Worm (Caenorhabditis elegans) whole organism, L2 larva: ENCODE measurements around the gene F20D6.10.

Source experiments
- C34F6.9 ChIP-seq: fragments of 150-350 bp; optimal IDR thresholded peaks from 2 replicates; lab custom pipeline; 2014; ENCODE audit warnings: missing biosample characterization, missing genetic modification characterization
- F13H6.1 ChIP-seq: sonication (generic microtip); optimal IDR thresholded peaks from 2 replicates; lab custom pipeline; 2016; ENCODE audit warnings: missing genetic modification characterization, missing compliant biosample characterization
- R02D3.7 ChIP-seq: fragments of 150-350 bp; optimal IDR thresholded peaks from 2 replicates; lab custom pipeline; 2014; ENCODE audit warnings: missing biosample characterization, missing genetic modification characterization
- Y55F3AM.14 ChIP-seq: fragments of 200-800 bp; sonication (Bioruptor generic); optimal IDR thresholded peaks from 2 replicates; lab custom pipeline; 2018; ENCODE audit warnings: mild to moderate bottlenecking, missing genetic modification characterization, missing compliant biosample characterization
- ZK546.5 ChIP-seq: sonication (generic microtip); optimal IDR thresholded peaks from 2 replicates; lab custom pipeline; 2017; ENCODE audit warnings: missing biosample characterization, missing genetic modification characterization
- alr-1 ChIP-seq: fragments of 150-350 bp; optimal IDR thresholded peaks from 2 replicates; lab custom pipeline; 2014; ENCODE audit warnings: missing biosample characterization, missing genetic modification characterization
- ama-1 ChIP-seq: fragments of 150-350 bp; optimal IDR thresholded peaks from 2 replicates; lab custom pipeline; 2018; ENCODE audit warnings: inconsistent platforms
- blmp-1 ChIP-seq: sonication (generic microtip); optimal IDR thresholded peaks from 2 replicates; lab custom pipeline; 2017; ENCODE audit warnings: missing genetic modification characterization, mild to moderate bottlenecking, missing compliant biosample characterization, antibody characterized with exemption, moderate library complexity; ENCODE audit not compliant: insufficient read depth
- ceh-16 ChIP-seq: fragments of 150-350 bp; optimal IDR thresholded peaks from 2 replicates; lab custom pipeline; 2014; ENCODE audit warnings: missing biosample characterization, missing genetic modification characterization
- ceh-82 ChIP-seq: fragments of 150-350 bp; optimal IDR thresholded peaks from 2 replicates; lab custom pipeline; 2014; ENCODE audit warnings: missing biosample characterization, missing genetic modification characterization
- crh-2 ChIP-seq: sonication (generic microtip); optimal IDR thresholded peaks from 2 replicates; lab custom pipeline; 2017; ENCODE audit warnings: missing biosample characterization, missing genetic modification characterization
- dmd-4 ChIP-seq: sonication (generic microtip); optimal IDR thresholded peaks from 2 replicates; lab custom pipeline; 2017; ENCODE audit warnings: missing biosample characterization, missing genetic modification characterization
- egl-27 ChIP-seq: sonication (generic microtip); optimal IDR thresholded peaks from 3 replicates; lab custom pipeline; 2017; ENCODE audit warnings: missing biosample characterization, missing genetic modification reagents, missing genetic modification characterization
- elt-1 ChIP-seq: fragments of 150-350 bp; optimal IDR thresholded peaks from 2 replicates; lab custom pipeline; 2014; ENCODE audit warnings: missing biosample characterization, missing genetic modification characterization
- elt-3 ChIP-seq: sonication (generic microtip); optimal IDR thresholded peaks from 2 replicates; lab custom pipeline; 2017; ENCODE audit warnings: missing biosample characterization, missing genetic modification characterization
- fos-1 ChIP-seq: fragments of 150-350 bp; optimal IDR thresholded peaks from 2 replicates; lab custom pipeline; 2014; ENCODE audit warnings: missing biosample characterization, missing genetic modification characterization
- gmeb-1 ChIP-seq: fragments of 150-350 bp; optimal IDR thresholded peaks from 2 replicates; lab custom pipeline; 2014; ENCODE audit warnings: missing biosample characterization, missing genetic modification characterization
- lin-39 ChIP-seq: fragments of 150-350 bp; optimal IDR thresholded peaks from 2 replicates; lab custom pipeline; 2014; ENCODE audit warnings: missing biosample characterization, missing genetic modification reagents, missing genetic modification characterization
- lsy-2 ChIP-seq, 2 experiments: fragments of 150-350 bp in 1 of 2; sonication (generic microtip) in 1 of 2; optimal IDR thresholded peaks; 2 replicates each; lab custom pipeline; 2014 to 2017; ENCODE audit warnings: missing biosample characterization in 2 of 2, missing genetic modification characterization in 2 of 2
- mab-5 ChIP-seq: fragments of 150-350 bp; optimal IDR thresholded peaks from 2 replicates; lab custom pipeline; 2014; ENCODE audit warnings: missing biosample characterization, missing genetic modification characterization
- mbf-1 ChIP-seq: sonication (generic microtip); optimal IDR thresholded peaks from 2 replicates; lab custom pipeline; 2017; ENCODE audit warnings: missing biosample characterization, missing genetic modification characterization
- nhr-11 ChIP-seq: fragments of 150-350 bp; optimal IDR thresholded peaks from 2 replicates; lab custom pipeline; 2014; ENCODE audit warnings: missing biosample characterization, missing genetic modification characterization
- nhr-12 ChIP-seq: fragments of 150-350 bp; optimal IDR thresholded peaks from 2 replicates; lab custom pipeline; 2014; ENCODE audit warnings: missing biosample characterization, missing genetic modification characterization
- nhr-129 ChIP-seq: fragments of 150-350 bp; optimal IDR thresholded peaks from 2 replicates; lab custom pipeline; 2014; ENCODE audit warnings: missing biosample characterization, missing genetic modification characterization
- nhr-21 ChIP-seq: fragments of 150-350 bp; optimal IDR thresholded peaks from 2 replicates; lab custom pipeline; 2014; ENCODE audit warnings: missing biosample characterization, missing genetic modification characterization
- nhr-25 ChIP-seq: fragments of 150-350 bp; sonication (generic microtip); optimal IDR thresholded peaks from 3 replicates; lab custom pipeline; 2014; ENCODE audit warnings: missing biosample characterization, missing genetic modification characterization
- nhr-6 ChIP-seq: fragments of 150-350 bp; optimal IDR thresholded peaks from 2 replicates; lab custom pipeline; 2014; ENCODE audit warnings: missing biosample characterization, missing genetic modification characterization
- nhr-77 ChIP-seq: fragments of 150-350 bp; optimal IDR thresholded peaks from 2 replicates; lab custom pipeline; 2014; ENCODE audit warnings: missing biosample characterization, missing genetic modification characterization
- peb-1 ChIP-seq: fragments of 150-350 bp; optimal IDR thresholded peaks from 2 replicates; lab custom pipeline; 2014; ENCODE audit warnings: missing biosample characterization, missing genetic modification characterization
- sem-4 ChIP-seq: fragments of 150-350 bp; optimal IDR thresholded peaks from 2 replicates; lab custom pipeline; 2014; ENCODE audit warnings: missing biosample characterization, missing genetic modification reagents, missing genetic modification characterization
- sma-9 ChIP-seq, 2 experiments: fragments of 150-350 bp in 1 of 2; sonication (generic microtip) in 1 of 2; optimal IDR thresholded peaks; 2 replicates each; lab custom pipeline; 2014 to 2016; ENCODE audit warnings: missing genetic modification characterization in 2 of 2, mild to moderate bottlenecking in 1 of 2, missing biosample characterization in 1 of 2, missing compliant biosample characterization in 1 of 2, missing genetic modification reagents in 1 of 2, moderate library complexity in 1 of 2
- snpc-4 ChIP-seq: fragments of 150-350 bp; optimal IDR thresholded peaks from 2 replicates; lab custom pipeline; 2014; ENCODE audit warnings: missing biosample characterization, missing genetic modification characterization
- unc-55 ChIP-seq: fragments of 150-350 bp; sonication (generic microtip); optimal IDR thresholded peaks from 3 replicates; lab custom pipeline; 2014; ENCODE audit warnings: missing biosample characterization, missing genetic modification reagents, missing genetic modification characterization
- unc-62 ChIP-seq: fragments of 150-350 bp; optimal IDR thresholded peaks from 2 replicates; lab custom pipeline; 2014; ENCODE audit warnings: missing biosample characterization, missing genetic modification reagents, missing genetic modification characterization
- zag-1 ChIP-seq: fragments of 150-350 bp; optimal IDR thresholded peaks from 2 replicates; lab custom pipeline; 2014; ENCODE audit warnings: missing biosample characterization, missing genetic modification characterization
- ztf-1 ChIP-seq: fragments of 200-800 bp; sonication (Bioruptor generic); conservative IDR thresholded peaks from 2 replicates; pipeline ENCODE4 v1.3.6; 2022; ENCODE audit warnings: missing genetic modification characterization, missing compliant biosample characterization
- ztf-11 ChIP-seq: sonication (generic microtip); optimal IDR thresholded peaks from 2 replicates; lab custom pipeline; 2017; ENCODE audit warnings: missing biosample characterization, missing genetic modification characterization

The F20D6.10 gene

DNA sequence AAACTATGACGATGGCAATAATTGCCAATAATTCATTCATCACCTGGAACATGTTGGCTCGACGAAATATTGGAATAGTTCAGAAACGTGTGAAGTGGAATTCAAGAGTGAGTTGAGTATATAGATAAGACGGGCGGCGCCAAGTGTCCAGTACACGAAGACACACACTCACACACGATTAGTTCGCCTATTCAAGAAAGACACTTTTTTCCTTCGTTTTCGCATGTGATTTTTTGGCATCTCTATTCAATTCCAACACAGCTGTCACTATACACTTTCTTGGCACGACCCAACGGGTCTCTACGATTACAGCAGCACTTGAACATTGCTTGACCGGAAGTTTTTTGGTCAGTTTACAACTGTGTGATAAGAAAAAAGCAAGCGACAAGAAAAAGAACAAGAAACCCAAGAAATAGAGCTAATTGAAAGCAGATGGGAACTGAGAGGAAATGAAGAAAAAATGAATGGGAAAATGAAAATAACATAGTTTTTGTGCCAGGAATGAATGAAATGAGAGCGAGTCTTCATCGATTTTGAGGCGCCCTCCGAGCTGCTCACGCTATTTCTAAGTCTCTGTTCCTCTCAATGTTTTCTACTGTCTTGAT lies 22.0 kb upstream of the F20D6.10 start, which contains the start of gene K07C11.8:
Gene K07C11.8 (minus strand): TSS at position 224 of the 605 bp plus-strand sequence.
- TF ChIP-seq unc-55 (peak; percentile 39), peb-1 (tag; lab: Kevin White, UChicago) (no peak), fos-1 (peak; percentile 11), C34F6.9 (tag; lab: Kevin White, UChicago) (no peak), dmd-4 (no peak)

ce11 chrV:8217118-8217517 lies 21.4 kb upstream of the F20D6.10 start:
- TF ChIP-seq gmeb-1 (tag; lab: Kevin White, UChicago): peak; percentile 23
- TF ChIP-seq fos-1: peak; percentile 71
- TF ChIP-seq ztf-1 (GFP tag; lab: Robert Waterston, UW): no peak
- TF ChIP-seq snpc-4 (tag; lab: Kevin White, UChicago): no peak
- peak; percentile 13 for TF ChIP-seq F13H6.1 (tag; lab: Kevin White, UChicago)
- TF ChIP-seq crh-2 (tag; lab: Kevin White, UChicago): peak; percentile 12
- no peak for TF ChIP-seq Y55F3AM.14
- TF ChIP-seq sma-9 (GFP tag; optimal IDR thresholded peaks at IDR 0.05; lab: Kevin White, UChicago): peak; percentile 23
- TF ChIP-seq sma-9 (tag; optimal IDR thresholded peaks at IDR 0.05; lab: Kevin White, UChicago): no peak
- no peak for TF ChIP-seq nhr-11 (tag; lab: Kevin White, UChicago)
- no peak for TF ChIP-seq mbf-1 (tag; lab: Kevin White, UChicago)

- TF ChIP-seq unc-55: peak; percentile 68
- no peak for TF ChIP-seq lin-39
- TF ChIP-seq sem-4 (tag; lab: Kevin White, UChicago): no peak
- peak; percentile 5 for TF ChIP-seq ama-1
- peak; percentile 20 for TF ChIP-seq C34F6.9 (tag; lab: Kevin White, UChicago)
- TF ChIP-seq mab-5 (tag; lab: Kevin White, UChicago): no peak
These were observed 19.4 kb upstream of the F20D6.10 start for ce11 chrV:8215158-8215557.

ce11 chrV:8213868-8214267 lies 18.1 kb upstream of the F20D6.10 start, which contains the start of gene K07C11.7:
Gene K07C11.7 (minus strand): TSS chrV:8213968.
- TF ChIP-seq crh-2 (tag; lab: Kevin White, UChicago): no peak
- no peak for TF ChIP-seq nhr-129 (tag; lab: Kevin White, UChicago)
- TF ChIP-seq ceh-82: no peak
- TF ChIP-seq elt-1 (tag; lab: Kevin White, UChicago): no peak
- no peak for TF ChIP-seq snpc-4 (tag; lab: Kevin White, UChicago)
- TF ChIP-seq nhr-21 (tag; lab: Kevin White, UChicago): no peak
- TF ChIP-seq ceh-16: no peak
- TF ChIP-seq nhr-77: no peak
- TF ChIP-seq peb-1 (tag; lab: Kevin White, UChicago): no peak
- no peak for TF ChIP-seq blmp-1
- TF ChIP-seq alr-1 (tag; lab: Kevin White, UChicago): no peak
- TF ChIP-seq unc-62 (GFP tag; lab: Kevin White, UChicago): no peak
- no peak for TF ChIP-seq zag-1 (tag; lab: Kevin White, UChicago)
- TF ChIP-seq mab-5 (tag; lab: Kevin White, UChicago): no peak
- no peak for TF ChIP-seq nhr-11 (tag; lab: Kevin White, UChicago)
- TF ChIP-seq lin-39: no peak
- no peak for TF ChIP-seq sma-9 (GFP tag; optimal IDR thresholded peaks at IDR 0.05; lab: Kevin White, UChicago)
- TF ChIP-seq sma-9 (tag; optimal IDR thresholded peaks at IDR 0.05; lab: Kevin White, UChicago): no peak
- TF ChIP-seq C34F6.9 (tag; lab: Kevin White, UChicago): no peak
- TF ChIP-seq ama-1: no peak

ce11 chrV:8212816-8213215 lies 17.1 kb upstream of the F20D6.10 start:
- TF ChIP-seq ceh-82 (no peak), egl-27 (tag; lab: Kevin White, UChicago) (no peak), ZK546.5 (no peak), nhr-129 (tag; lab: Kevin White, UChicago) (no peak), elt-3 (tag; lab: Kevin White, UChicago) (no peak), fos-1 (peak; percentile 68), nhr-6 (tag; lab: Kevin White, UChicago) (no peak), alr-1 (tag; lab: Kevin White, UChicago) (no peak), nhr-21 (tag; lab: Kevin White, UChicago) (no peak), unc-55 (no peak), gmeb-1 (tag; lab: Kevin White, UChicago) (peak; percentile 8), sma-9 (GFP tag; optimal IDR thresholded peaks at IDR 0.05; lab: Kevin White, UChicago) (peak; percentile 25), sma-9 (tag; optimal IDR thresholded peaks at IDR 0.05; lab: Kevin White, UChicago) (no peak), nhr-12 (no peak), lin-39 (no peak), ztf-11 (no peak), Y55F3AM.14 (no peak), lsy-2 (tag; optimal IDR thresholded peaks at IDR 0.05; lab: Kevin White, UChicago) (no peak), nhr-25 (tag; lab: Kevin White, UChicago) (no peak), R02D3.7 (no peak)
